Worm (Caenorhabditis elegans): ENCODE results near the gene C06B8.2.

- no peak for TF ChIP-seq nhr-237 (tag; optimal IDR thresholded peaks at IDR 0.05)
- TF ChIP-seq nhr-19 (GFP tag; conservative IDR thresholded peaks at IDR 0.05), result no peak
- TF ChIP-seq aly-2 (tag; optimal IDR thresholded peaks at IDR 0.05), result no peak
- no peak for TF ChIP-seq ceh-88 (GFP tag; IDR thresholded peaks at IDR 0.05)
- no peak for TF ChIP-seq lsy-2 (tag; optimal IDR thresholded peaks at IDR 0.05)
- no peak for TF ChIP-seq fos-1 (tag; optimal IDR thresholded peaks at IDR 0.05)
- no peak for TF ChIP-seq nhr-28 (tag; optimal IDR thresholded peaks at IDR 0.05)
- no peak for TF ChIP-seq egl-27 (tag; optimal IDR thresholded peaks at IDR 0.05)
- TF ChIP-seq lin-35 (GFP tag; optimal IDR thresholded peaks at IDR 0.05), result no peak
- no peak for TF ChIP-seq unc-62 (GFP tag; optimal IDR thresholded peaks at IDR 0.05)
Measured at ce11 chrV:15436133-15436532, 42.4 kb downstream of the C06B8.2 start.
